Worm (Caenorhabditis elegans) whole organism, L3 larva: ENCODE results near the gene srz-72.

Source experiments
- ceh-16 ChIP-seq: sonication (generic microtip); optimal IDR thresholded peaks from 2 replicates; lab custom pipeline; 2017; ENCODE audit warnings: missing biosample characterization, missing genetic modification characterization
- ceh-28 ChIP-seq: fragments of 150-350 bp; optimal IDR thresholded peaks from 2 replicates; lab custom pipeline; 2014; ENCODE audit warnings: missing biosample characterization, missing genetic modification reagents, missing genetic modification characterization
- daf-12 ChIP-seq: fragments of 150-350 bp; optimal IDR thresholded peaks from 2 replicates; lab custom pipeline; 2014; ENCODE audit warnings: missing biosample characterization, missing genetic modification reagents, missing genetic modification characterization
- egl-27 ChIP-seq: sonication (generic microtip); optimal IDR thresholded peaks from 4 replicates; lab custom pipeline; 2017; ENCODE audit warnings: missing biosample characterization, missing genetic modification reagents, missing genetic modification characterization
- egl-5 ChIP-seq: fragments of 150-350 bp; optimal IDR thresholded peaks from 2 replicates; lab custom pipeline; 2017; ENCODE audit warnings: missing biosample characterization, missing genetic modification reagents, missing genetic modification characterization, inconsistent platforms
- elt-1 ChIP-seq: fragments of 150-350 bp; optimal IDR thresholded peaks from 2 replicates; lab custom pipeline; 2014; ENCODE audit warnings: missing biosample characterization, missing genetic modification characterization
- elt-2 ChIP-seq: sonication (generic microtip); optimal IDR thresholded peaks from 2 replicates; lab custom pipeline; 2016; ENCODE audit warnings: missing genetic modification reagents, mild to moderate bottlenecking, missing genetic modification characterization, missing compliant biosample characterization
- fkh-10 ChIP-seq: sonication (generic microtip); optimal IDR thresholded peaks from 2 replicates; lab custom pipeline; 2017; ENCODE audit warnings: missing biosample characterization, missing genetic modification reagents, missing genetic modification characterization
- fos-1 ChIP-seq: fragments of 150-350 bp; optimal IDR thresholded peaks from 2 replicates; lab custom pipeline; 2014; ENCODE audit warnings: missing biosample characterization, missing genetic modification characterization
- lin-15B ChIP-seq: fragments of 150-350 bp; optimal IDR thresholded peaks from 2 replicates; lab custom pipeline; 2014; ENCODE audit warnings: missing biosample characterization, missing genetic modification characterization
- lin-39 ChIP-seq: fragments of 150-350 bp; optimal IDR thresholded peaks from 2 replicates; lab custom pipeline; 2018; ENCODE audit warnings: missing biosample characterization, missing genetic modification reagents, missing genetic modification characterization
- lsy-12 ChIP-seq: sonication (generic microtip); optimal IDR thresholded peaks from 2 replicates; lab custom pipeline; 2016; ENCODE audit warnings: mild to moderate bottlenecking, missing genetic modification characterization, missing compliant biosample characterization
- mml-1 ChIP-seq: fragments of 150-350 bp; sonication (generic microtip); optimal IDR thresholded peaks from 3 replicates; lab custom pipeline; 2014; ENCODE audit warnings: missing biosample characterization, missing genetic modification characterization
- nhr-11 ChIP-seq: fragments of 150-350 bp; optimal IDR thresholded peaks from 2 replicates; lab custom pipeline; 2014; ENCODE audit warnings: missing biosample characterization, missing genetic modification characterization
- nhr-23 ChIP-seq: fragments of 150-350 bp; optimal IDR thresholded peaks from 2 replicates; lab custom pipeline; 2014; ENCODE audit warnings: missing biosample characterization, missing genetic modification reagents, missing genetic modification characterization
- nhr-25 ChIP-seq: sonication (generic microtip); optimal IDR thresholded peaks from 2 replicates; lab custom pipeline; 2017; ENCODE audit warnings: missing biosample characterization, missing genetic modification characterization
- nhr-28 ChIP-seq: fragments of 150-350 bp; optimal IDR thresholded peaks from 2 replicates; lab custom pipeline; 2014; ENCODE audit warnings: missing biosample characterization, missing genetic modification characterization
- nhr-43 ChIP-seq: sonication (generic microtip); optimal IDR thresholded peaks from 2 replicates; lab custom pipeline; 2016; ENCODE audit warnings: mild to moderate bottlenecking, missing genetic modification characterization, missing compliant biosample characterization; ENCODE audit not compliant: poor library complexity, severe bottlenecking
- nhr-67 ChIP-seq: fragments of 150-350 bp; optimal IDR thresholded peaks from 2 replicates; lab custom pipeline; 2014; ENCODE audit warnings: missing biosample characterization, missing genetic modification characterization
- nhr-76 ChIP-seq: fragments of 150-350 bp; sonication (generic microtip); optimal IDR thresholded peaks from 5 replicates; lab custom pipeline; 2014; ENCODE audit warnings: missing biosample characterization, missing genetic modification characterization
- pha-4 ChIP-seq: fragments of 150-350 bp; optimal IDR thresholded peaks from 2 replicates; lab custom pipeline; 2014; ENCODE audit warnings: missing biosample characterization, missing genetic modification reagents, missing genetic modification characterization
- skn-1 ChIP-seq: fragments of 150-350 bp; optimal IDR thresholded peaks from 2 replicates; lab custom pipeline; 2014; ENCODE audit warnings: missing biosample characterization, missing genetic modification characterization
- snpc-4 ChIP-seq: fragments of 150-350 bp; optimal IDR thresholded peaks from 2 replicates; lab custom pipeline; 2014; ENCODE audit warnings: missing biosample characterization, missing genetic modification characterization
- tbx-2 ChIP-seq: sonication (generic microtip); optimal IDR thresholded peaks from 2 replicates; lab custom pipeline; 2016; ENCODE audit warnings: mild to moderate bottlenecking, missing genetic modification characterization, missing compliant biosample characterization
- unc-39 ChIP-seq: sonication (generic microtip); optimal IDR thresholded peaks from 4 replicates; lab custom pipeline; 2017; ENCODE audit warnings: missing biosample characterization, missing genetic modification characterization
- zag-1 ChIP-seq: fragments of 150-350 bp; optimal IDR thresholded peaks from 2 replicates; lab custom pipeline; 2014; ENCODE audit warnings: missing biosample characterization, missing genetic modification characterization

The srz-72 gene

DNA sequence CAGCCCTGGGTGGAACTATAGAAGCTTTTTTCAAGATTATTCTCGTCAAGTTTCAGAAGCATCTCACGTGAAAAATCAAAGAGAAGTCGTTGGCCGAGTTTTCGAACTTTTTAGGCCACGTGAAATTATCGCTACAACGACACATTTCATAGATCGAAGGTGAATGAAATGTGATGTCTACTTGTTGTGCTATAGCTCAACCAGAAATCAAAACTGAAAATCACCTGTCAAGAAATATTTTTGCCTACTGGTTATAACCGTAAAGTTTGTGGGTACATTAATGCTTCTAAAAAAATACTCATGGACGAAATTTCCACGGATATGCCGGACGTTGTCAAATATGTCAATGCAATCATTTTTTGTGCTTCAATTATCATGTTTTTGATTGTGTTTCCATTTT, 36.1 kb downstream of the srz-72 start, which contains the start of gene srz-38:
srz-38 (plus strand) TSS at position 301 of the 400 bp plus-strand sequence.
- TF ChIP-seq elt-1 (tag; lab: Kevin White, UChicago) (no peak), nhr-76 (no peak), elt-2 (no peak), snpc-4 (no peak), egl-5 (tag; lab: Kevin White, UChicago) (no peak), lsy-12 (no peak), nhr-67 (tag; lab: Kevin White, UChicago) (no peak), fos-1 (tag; lab: Kevin White, UChicago) (no peak), nhr-43 (tag; lab: Kevin White, UChicago) (no peak), lin-15B (no peak), ceh-16 (tag; lab: Kevin White, UChicago) (no peak), nhr-28 (tag; lab: Kevin White, UChicago) (no peak), nhr-23 (no peak), nhr-25 (tag; lab: Kevin White, UChicago) (no peak), skn-1 (no peak), fkh-10 (GFP tag; lab: Kevin White, UChicago) (no peak), ceh-28 (tag; lab: Kevin White, UChicago) (no peak)
- TF ChIP-seq, all 47 proteins: peak for 0

ce11 chrIV:16336721-16337120, 37.8 kb downstream of the srz-72 start, which contains the start of gene C35D6.13:
TSS of gene C35D6.13 (plus strand) at chrIV:16337021.
- TF ChIP-seq lin-39, result no peak
- no peak for TF ChIP-seq nhr-11 (tag; lab: Kevin White, UChicago)
- no peak for TF ChIP-seq zag-1 (tag; lab: Kevin White, UChicago)
- TF ChIP-seq elt-2, result no peak
- no peak for TF ChIP-seq nhr-76
- no peak for TF ChIP-seq ceh-16 (tag; lab: Kevin White, UChicago)
- no peak for TF ChIP-seq unc-39
- TF ChIP-seq pha-4 (tag; lab: Kevin White, UChicago), result no peak
- no peak for TF ChIP-seq egl-27 (tag; lab: Kevin White, UChicago)

ce11 chrIV:16346514-16346913, 47.6 kb downstream of the srz-72 start, which contains the start of gene C35D6.3:
TSS of gene C35D6.3 (plus strand) at chrIV:16346814.
- TF ChIP-seq mml-1 (tag; lab: Kevin White, UChicago) (no peak), tbx-2 (tag; lab: Kevin White, UChicago) (no peak), daf-12 (no peak)
